Worm (Caenorhabditis elegans) whole organism, mixed stage, embryonic: ENCODE measurements around the gene pqn-10.

Experiments used
- mls-2 ChIP-seq: sonication (generic microtip); optimal IDR thresholded peaks from 2 replicates; lab custom pipeline; 2016; ENCODE audit warnings: mild to moderate bottlenecking, missing genetic modification characterization, moderate library complexity, missing compliant biosample characterization
- nhr-2 ChIP-seq: fragments of 150-350 bp; optimal IDR thresholded peaks from 2 replicates; lab custom pipeline; 2014; ENCODE audit warnings: missing biosample characterization, missing genetic modification characterization
- nhr-237 ChIP-seq: fragments of 150-350 bp; optimal IDR thresholded peaks from 2 replicates; lab custom pipeline; 2014; ENCODE audit warnings: missing biosample characterization, missing genetic modification characterization

- TF ChIP-seq nhr-2 (tag; lab: Kevin White, UChicago) (no peak), nhr-237 (tag; lab: Kevin White, UChicago) (no peak), mls-2 (tag; lab: Kevin White, UChicago) (no peak)
Measured at ce11 chrIII:6490989-6491388, 37.0 kb upstream of the pqn-10 start.
